Worm (Caenorhabditis elegans) whole organism, L2 larva: Measurements from ENCODE around the gene myo-2.

Experiments used
- elt-1 ChIP-seq: fragments of 150-350 bp; optimal IDR thresholded peaks from 2 replicates; lab custom pipeline; 2014; ENCODE audit warnings: missing biosample characterization, missing genetic modification characterization
- sma-9 ChIP-seq, 2 experiments: fragments of 150-350 bp in 1 of 2; sonication (generic microtip) in 1 of 2; optimal IDR thresholded peaks; 2 replicates each; lab custom pipeline; 2014 to 2016; ENCODE audit warnings: missing genetic modification characterization in 2 of 2, mild to moderate bottlenecking in 1 of 2, missing biosample characterization in 1 of 2, missing compliant biosample characterization in 1 of 2, missing genetic modification reagents in 1 of 2, moderate library complexity in 1 of 2

The myo-2 gene

ce11 chrX:12524514-12524913, 56.7 kb downstream of the myo-2 start:
- TF ChIP-seq elt-1 (tag; lab: Kevin White, UChicago) (no peak), sma-9 (GFP tag; optimal IDR thresholded peaks at IDR 0.05; lab: Kevin White, UChicago) (peak; percentile 69), sma-9 (tag; optimal IDR thresholded peaks at IDR 0.05; lab: Kevin White, UChicago) (no peak)
